Fruit fly (Drosophila melanogaster) whole organism, pupa: Measurements from ENCODE around the gene CG34452.

Source experiments
- CG12605 ChIP-seq: fragments of 200-800 bp; sonication (Bioruptor generic); IDR thresholded peaks from 2 replicates; pipeline ENCODE4 v1.3.6; 2022; ENCODE audit warnings: missing biosample characterization, missing genetic modification characterization
- CG15710 ChIP-seq: fragments of 200-800 bp; sonication (Bioruptor generic); optimal IDR thresholded peaks from 2 replicates; lab custom pipeline; 2018; ENCODE audit warnings: missing biosample characterization, mild to moderate bottlenecking, missing genetic modification characterization, moderate library complexity
- CG17806 ChIP-seq: fragments of 200-800 bp; sonication (Bioruptor generic); optimal IDR thresholded peaks from 2 replicates; lab custom pipeline; 2018; ENCODE audit warnings: missing biosample characterization, mild to moderate bottlenecking, missing genetic modification characterization, moderate library complexity
- CG32121 ChIP-seq: fragments of 200-800 bp; sonication (Bioruptor generic); IDR thresholded peaks from 2 replicates; pipeline ENCODE4 v1.3.6; 2022; ENCODE audit warnings: missing biosample characterization, missing genetic modification characterization
- EcR ChIP-seq: fragments of 200-800 bp; sonication (Bioruptor generic); optimal IDR thresholded peaks from 3 replicates; lab custom pipeline; 2019; ENCODE audit warnings: missing biosample characterization, missing genetic modification characterization, mild to moderate bottlenecking, moderate library complexity, missing genetic modification reagents
- Pif1B ChIP-seq: fragments of 200-800 bp; sonication (Bioruptor generic); optimal IDR thresholded peaks from 3 replicates; lab custom pipeline; 2016; ENCODE audit warnings: missing biosample characterization, missing genetic modification characterization
- gl ChIP-seq: fragments of 200-800 bp; sonication (Bioruptor generic); optimal IDR thresholded peaks from 2 replicates; lab custom pipeline; 2018; ENCODE audit warnings: missing biosample characterization, mild to moderate bottlenecking, missing genetic modification characterization
- rn ChIP-seq: fragments of 200-800 bp; sonication (Bioruptor generic); IDR thresholded peaks from 2 replicates; pipeline ENCODE4 v1.3.6; 2022; ENCODE audit warnings: missing biosample characterization, missing genetic modification characterization

- TF ChIP-seq EcR (no peak), CG12605 (GFP tag; lab: Robert Waterston, UW) (no peak), CG32121 (GFP tag; lab: Robert Waterston, UW) (no peak), gl (tag; lab: Kevin White, UChicago) (no peak), CG17806 (tag; lab: Kevin White, UChicago) (no peak), CG15710 (no peak), rn (GFP tag; lab: Robert Waterston, UW) (no peak), Pif1B (GFP tag; lab: Kevin White, UChicago) (no peak)
These were observed 14.9 kb downstream of the CG34452 start for dm6 chr3L:15672800-15673199.
